Worm (Caenorhabditis elegans) whole organism, L4 larva: ENCODE results near the gene Y50E8A.1.

Source experiments
- D1046.2 ChIP-seq: fragments of 200-800 bp; sonication (Bioruptor generic); IDR thresholded peaks from 2 replicates; pipeline ENCODE4 v1.3.6; 2022; ENCODE audit warnings: missing genetic modification characterization, missing compliant biosample characterization
- F49E8.2 ChIP-seq: sonication (generic microtip); optimal IDR thresholded peaks from 2 replicates; lab custom pipeline; 2016; ENCODE audit warnings: missing compliant biosample characterization, mild to moderate bottlenecking, missing genetic modification characterization, borderline replicate concordance
- Y48G9A.11 ChIP-seq: fragments of 200-800 bp; sonication (Bioruptor generic); IDR thresholded peaks from 2 replicates; pipeline ENCODE4 v1.3.6; 2022; ENCODE audit warnings: missing genetic modification reagents, missing genetic modification characterization, missing compliant biosample characterization
- Y5F2A.4 ChIP-seq: fragments of 200-800 bp; sonication (Bioruptor generic); optimal IDR thresholded peaks from 2 replicates; lab custom pipeline; 2018; ENCODE audit warnings: mild to moderate bottlenecking, missing genetic modification characterization, missing compliant biosample characterization
- Y75B8A.6 ChIP-seq: fragments of 200-800 bp; sonication (Bioruptor generic); IDR thresholded peaks from 2 replicates; pipeline ENCODE4 v1.3.6; 2022; ENCODE audit warnings: missing genetic modification reagents, missing genetic modification characterization, missing compliant biosample characterization
- ZK337.2 ChIP-seq: fragments of 200-800 bp; sonication (Bioruptor generic); IDR thresholded peaks from 2 replicates; pipeline ENCODE4 v1.3.6; 2022; ENCODE audit warnings: missing genetic modification reagents, missing genetic modification characterization, missing compliant biosample characterization
- ama-1 ChIP-seq: fragments of 150-350 bp; optimal IDR thresholded peaks from 2 replicates; lab custom pipeline; 2014; ENCODE audit warnings: inconsistent platforms, mixed read lengths
- arid-1 ChIP-seq: fragments of 200-800 bp; sonication (Bioruptor generic); conservative IDR thresholded peaks from 2 replicates; pipeline ENCODE4 v1.3.6; 2022; ENCODE audit warnings: missing genetic modification reagents, missing genetic modification characterization, missing compliant biosample characterization
- ceh-20 ChIP-seq: fragments of 200-800 bp; sonication (Bioruptor generic); IDR thresholded peaks from 2 replicates; pipeline ENCODE4 v1.3.6; 2022; ENCODE audit warnings: missing genetic modification reagents, missing genetic modification characterization, missing compliant biosample characterization
- ceh-28 ChIP-seq: fragments of 150-350 bp; optimal IDR thresholded peaks from 2 replicates; lab custom pipeline; 2014; ENCODE audit warnings: missing biosample characterization, missing genetic modification reagents, missing genetic modification characterization
- ceh-32 ChIP-seq: sonication (generic microtip); optimal IDR thresholded peaks from 2 replicates; lab custom pipeline; 2016; ENCODE audit warnings: mild to moderate bottlenecking, missing genetic modification characterization, missing compliant biosample characterization; ENCODE audit not compliant: poor library complexity
- ceh-44 ChIP-seq: fragments of 200-800 bp; sonication (Bioruptor generic); IDR thresholded peaks from 2 replicates; pipeline ENCODE4 v1.3.6; 2022; ENCODE audit warnings: missing genetic modification reagents, missing genetic modification characterization, missing compliant biosample characterization
- ceh-62 ChIP-seq: sonication (generic microtip); optimal IDR thresholded peaks from 2 replicates; lab custom pipeline; 2017; ENCODE audit warnings: missing biosample characterization, missing genetic modification characterization
- ceh-82 ChIP-seq: sonication (generic microtip); optimal IDR thresholded peaks from 2 replicates; lab custom pipeline; 2017; ENCODE audit warnings: missing biosample characterization, missing genetic modification characterization
- ces-1 ChIP-seq: fragments of 150-350 bp; sonication (generic microtip); optimal IDR thresholded peaks from 4 replicates; lab custom pipeline; 2014; ENCODE audit warnings: missing biosample characterization, missing genetic modification reagents, missing genetic modification characterization
- cey-2 ChIP-seq: sonication (generic microtip); optimal IDR thresholded peaks from 3 replicates; lab custom pipeline; 2017; ENCODE audit warnings: missing genetic modification characterization, mild to moderate bottlenecking, missing compliant biosample characterization, antibody characterized with exemption, borderline replicate concordance; ENCODE audit not compliant: insufficient read depth
- ctbp-1 ChIP-seq: fragments of 200-800 bp; sonication (Bioruptor generic); IDR thresholded peaks from 2 replicates; pipeline ENCODE4 v1.3.6; 2022; ENCODE audit warnings: missing genetic modification reagents, missing genetic modification characterization, missing compliant biosample characterization
- daf-19 ChIP-seq: fragments of 200-800 bp; sonication (Bioruptor generic); conservative IDR thresholded peaks from 2 replicates; pipeline ENCODE4 v1.3.6; 2022; ENCODE audit warnings: missing genetic modification characterization, missing compliant biosample characterization
- daf-8 ChIP-seq: fragments of 200-800 bp; sonication (Bioruptor generic); IDR thresholded peaks from 2 replicates; pipeline ENCODE4 v1.3.6; 2022; ENCODE audit warnings: missing genetic modification characterization, missing compliant biosample characterization
- duxl-1 ChIP-seq: sonication (generic microtip); optimal IDR thresholded peaks from 2 replicates; lab custom pipeline; 2016; ENCODE audit warnings: mild to moderate bottlenecking, missing genetic modification characterization, moderate library complexity, missing compliant biosample characterization; ENCODE audit not compliant: poor library complexity
- hif-1 ChIP-seq, 2 experiments: sonication (generic microtip); optimal IDR thresholded peaks; 2 replicates each; lab custom pipeline; 2016 to 2017; ENCODE audit warnings: missing compliant biosample characterization in 2 of 2, missing genetic modification characterization in 2 of 2, missing genetic modification reagents in 2 of 2, missing genotype in 2 of 2, mild to moderate bottlenecking in 1 of 2
- hmg-1.1 ChIP-seq: fragments of 200-800 bp; sonication (Bioruptor generic); IDR thresholded peaks from 2 replicates; pipeline ENCODE4 v1.3.6; 2022; ENCODE audit warnings: missing genetic modification reagents, missing genetic modification characterization, missing compliant biosample characterization
- jun-1 ChIP-seq: fragments of 150-350 bp; optimal IDR thresholded peaks from 2 replicates; lab custom pipeline; 2014; ENCODE audit warnings: missing biosample characterization, missing genetic modification reagents, missing genetic modification characterization
- lin-1 ChIP-seq: fragments of 200-800 bp; sonication (Bioruptor generic); IDR thresholded peaks from 2 replicates; pipeline ENCODE4 v1.3.6; 2022; ENCODE audit warnings: missing genetic modification reagents, missing genetic modification characterization, missing compliant biosample characterization
- lin-13 ChIP-seq: fragments of 150-350 bp; optimal IDR thresholded peaks from 2 replicates; lab custom pipeline; 2014; ENCODE audit warnings: missing biosample characterization, missing genetic modification reagents, missing genetic modification characterization
- lin-15B ChIP-seq: fragments of 150-350 bp; sonication (generic microtip); optimal IDR thresholded peaks from 3 replicates; lab custom pipeline; 2014; ENCODE audit warnings: missing biosample characterization, missing genetic modification characterization
- lin-38 ChIP-seq: fragments of 200-800 bp; sonication (Bioruptor generic); IDR thresholded peaks from 2 replicates; pipeline ENCODE4 v1.3.6; 2022; ENCODE audit warnings: missing genetic modification reagents, missing genetic modification characterization, missing compliant biosample characterization
- lin-39 ChIP-seq: fragments of 150-350 bp; optimal IDR thresholded peaks from 2 replicates; lab custom pipeline; 2014; ENCODE audit warnings: missing biosample characterization, missing genetic modification reagents, missing genetic modification characterization
- lir-3 ChIP-seq: sonication (generic microtip); optimal IDR thresholded peaks from 2 replicates; lab custom pipeline; 2016; ENCODE audit warnings: mild to moderate bottlenecking, missing genetic modification characterization, missing compliant biosample characterization
- mdl-1 ChIP-seq, 2 experiments: fragments of 150-350 bp in 1 of 2; sonication (generic microtip) in 1 of 2; optimal IDR thresholded peaks; 2 replicates each; lab custom pipeline; 2014 to 2017; ENCODE audit warnings: missing biosample characterization in 2 of 2, missing genetic modification characterization in 2 of 2
- mdt-29 ChIP-seq: fragments of 200-800 bp; sonication (Bioruptor generic); IDR thresholded peaks from 2 replicates; pipeline ENCODE4 v1.3.6; 2022; ENCODE audit warnings: missing genetic modification reagents, missing genetic modification characterization, missing compliant biosample characterization
- mep-1 ChIP-seq: fragments of 150-350 bp; sonication (generic microtip); optimal IDR thresholded peaks from 3 replicates; lab custom pipeline; 2014; ENCODE audit warnings: missing biosample characterization, missing genetic modification characterization
- mes-2 ChIP-seq: sonication (generic microtip); optimal IDR thresholded peaks from 2 replicates; lab custom pipeline; 2016; ENCODE audit warnings: missing genotype, mild to moderate bottlenecking, missing genetic modification characterization, missing compliant biosample characterization; ENCODE audit not compliant: poor library complexity, severe bottlenecking
- nhr-11 ChIP-seq: fragments of 150-350 bp; optimal IDR thresholded peaks from 2 replicates; lab custom pipeline; 2014; ENCODE audit warnings: missing biosample characterization, missing genetic modification characterization
- nhr-41 ChIP-seq: fragments of 200-800 bp; sonication (Bioruptor generic); IDR thresholded peaks from 2 replicates; pipeline ENCODE4 v1.3.6; 2022; ENCODE audit warnings: missing genetic modification reagents, missing genetic modification characterization, missing compliant biosample characterization
- nhr-76 ChIP-seq: fragments of 150-350 bp; optimal IDR thresholded peaks from 2 replicates; lab custom pipeline; 2014; ENCODE audit warnings: missing biosample characterization, missing genetic modification characterization
- nhr-77 ChIP-seq: fragments of 150-350 bp; optimal IDR thresholded peaks from 2 replicates; lab custom pipeline; 2014; ENCODE audit warnings: missing biosample characterization, missing genetic modification characterization
- pha-4 ChIP-seq, 2 experiments: fragments of 150-350 bp in 1 of 2; fragments of 200-800 bp in 1 of 2; sonication (Bioruptor generic) in 1 of 2; IDR thresholded peaks in 1 of 2; optimal IDR thresholded peaks in 1 of 2; 2 replicates each; pipeline versions ENCODE4 v1.3.6 to Lab custom; 2014 to 2022; ENCODE audit warnings: missing genetic modification characterization in 2 of 2, missing genetic modification reagents in 2 of 2, missing biosample characterization in 1 of 2, missing compliant biosample characterization in 1 of 2
- rbr-2 ChIP-seq: sonication (generic microtip); optimal IDR thresholded peaks from 2 replicates; lab custom pipeline; 2016; ENCODE audit warnings: missing genotype, missing genetic modification characterization, missing compliant biosample characterization
- saeg-2 ChIP-seq: fragments of 200-800 bp; sonication (Bioruptor generic); IDR thresholded peaks from 2 replicates; pipeline ENCODE4 v1.3.6; 2022; ENCODE audit warnings: missing genetic modification reagents, missing genetic modification characterization, missing compliant biosample characterization
- set-16 ChIP-seq: fragments of 200-800 bp; sonication (Bioruptor generic); IDR thresholded peaks from 2 replicates; pipeline ENCODE4 v1.3.6; 2022; ENCODE audit warnings: missing genetic modification reagents, missing genetic modification characterization, missing compliant biosample characterization
- snpc-4 ChIP-seq: fragments of 150-350 bp; optimal IDR thresholded peaks from 2 replicates; lab custom pipeline; 2014; ENCODE audit warnings: missing biosample characterization, missing genetic modification characterization
- spr-1 ChIP-seq: sonication (generic microtip); optimal IDR thresholded peaks from 2 replicates; lab custom pipeline; 2016; ENCODE audit warnings: mild to moderate bottlenecking, missing genetic modification characterization, missing compliant biosample characterization
- tag-97 ChIP-seq: fragments of 200-800 bp; sonication (Bioruptor generic); IDR thresholded peaks from 2 replicates; pipeline ENCODE4 v1.3.6; 2022; ENCODE audit warnings: missing genetic modification characterization, missing compliant biosample characterization
- tra-1 ChIP-seq: fragments of 200-800 bp; sonication (Bioruptor generic); IDR thresholded peaks from 2 replicates; pipeline ENCODE4 v1.3.6; 2022; ENCODE audit warnings: missing genetic modification reagents, missing genetic modification characterization, missing compliant biosample characterization
- unc-39 ChIP-seq: sonication (generic microtip); optimal IDR thresholded peaks from 2 replicates; lab custom pipeline; 2017; ENCODE audit warnings: missing biosample characterization, missing genetic modification characterization
- unc-62 ChIP-seq, 3 experiments: fragments of 150-350 bp in 1 of 3; sonication (generic microtip); optimal IDR thresholded peaks in 2 of 3; peaks in 1 of 3; 1 replicate in 1 of 3; 2 replicates in 2 of 3; lab custom pipeline; 2014 to 2017; ENCODE audit warnings: missing biosample characterization in 3 of 3, missing genetic modification characterization in 3 of 3, missing genetic modification reagents in 3 of 3, missing genotype in 1 of 3
- zfp-2 ChIP-seq: sonication (generic microtip); optimal IDR thresholded peaks from 2 replicates; lab custom pipeline; 2016; ENCODE audit warnings: mild to moderate bottlenecking, missing genetic modification characterization, missing compliant biosample characterization
- zip-11 ChIP-seq: fragments of 200-800 bp; sonication (Bioruptor generic); IDR thresholded peaks from 2 replicates; pipeline ENCODE4 v1.3.6; 2022; ENCODE audit warnings: missing genetic modification characterization, missing compliant biosample characterization

The Y50E8A.1 gene

DNA sequence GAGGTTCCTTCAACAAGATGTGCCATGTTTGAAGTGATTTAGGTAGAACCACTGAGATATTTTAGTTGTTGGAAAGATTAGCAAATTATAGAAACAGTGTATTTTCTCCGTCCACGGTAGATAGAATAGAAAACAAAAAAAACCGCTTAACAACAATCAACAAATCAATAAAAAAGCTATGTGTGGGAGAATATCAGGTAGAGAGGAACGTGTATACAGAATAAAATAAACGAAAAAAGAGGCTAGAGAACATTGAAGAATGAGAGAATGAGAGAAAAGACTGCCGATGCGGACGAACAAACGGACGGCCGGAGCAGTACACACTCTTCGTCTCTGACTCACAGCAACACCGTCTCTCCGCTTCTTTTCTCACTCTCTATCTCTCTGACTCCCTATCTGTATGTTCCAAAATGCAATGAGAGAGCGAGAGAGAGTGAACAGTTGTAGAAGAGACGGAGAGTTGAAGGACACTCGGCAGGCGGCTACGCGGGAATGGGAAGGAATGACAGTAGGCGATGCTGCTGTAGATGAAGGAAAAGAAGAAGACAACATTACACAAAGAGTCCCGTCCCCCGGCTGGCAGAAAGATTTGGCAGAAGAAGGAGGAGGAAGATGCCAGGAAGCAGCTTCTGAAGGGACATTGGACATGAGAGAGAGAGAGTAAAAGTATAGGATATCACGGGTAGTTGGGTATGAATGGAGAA lies 29.9 kb upstream of the Y50E8A.1 start, which contains the start of gene unc-112 (continued):
- no peak for TF ChIP-seq pha-4 (GFP tag; IDR thresholded peaks at IDR 0.05; lab: Robert Waterston, UW)
- TF ChIP-seq pha-4 (tag; optimal IDR thresholded peaks at IDR 0.05; lab: Kevin White, UChicago), result no peak
- peak; percentile 94 for TF ChIP-seq mep-1 (tag; lab: Kevin White, UChicago)
- TF ChIP-seq mdl-1 (tag; optimal IDR thresholded peaks at IDR 0.05; lab: Kevin White, UChicago), result peak in 1 of 2 experiments; percentile 77
- peak; percentile 58 for TF ChIP-seq lin-13 (GFP tag; lab: Kevin White, UChicago)
- TF ChIP-seq set-16 (GFP tag; lab: Robert Waterston, UW), result peak; percentile 45
- TF ChIP-seq Y5F2A.4 (GFP tag; lab: Kevin White, UChicago), result no peak
- no peak for TF ChIP-seq ces-1 (GFP tag; lab: Kevin White, UChicago)
- peak; percentile 43 for TF ChIP-seq duxl-1 (tag; lab: Kevin White, UChicago)
- no peak for TF ChIP-seq ceh-32
- no peak for TF ChIP-seq Y48G9A.11 (GFP tag; lab: Robert Waterston, UW)
- TF ChIP-seq unc-39 (tag; lab: Kevin White, UChicago), result no peak
- no peak for TF ChIP-seq lir-3 (tag; lab: Kevin White, UChicago)
- peak; percentile 83 for TF ChIP-seq nhr-11 (tag; lab: Kevin White, UChicago)
- TF ChIP-seq hmg-1.1 (GFP tag; lab: Robert Waterston, UW), result peak; percentile 83
- TF ChIP-seq zfp-2 (tag; lab: Kevin White, UChicago), result no peak
- no peak for TF ChIP-seq F49E8.2 (tag; lab: Kevin White, UChicago)
- TF ChIP-seq lin-15B (tag; lab: Kevin White, UChicago), result no peak
- TF ChIP-seq saeg-2 (GFP tag; lab: Robert Waterston, UW), result no peak
- TF ChIP-seq daf-8 (GFP tag; lab: Robert Waterston, UW), result no peak
- TF ChIP-seq rbr-2 (tag; lab: Kevin White, UChicago), result peak; percentile 69
- TF ChIP-seq arid-1 (GFP tag; lab: Robert Waterston, UW), result 0 out of 2 replicates have a peak, but pooled peaks have one; percentile 19
- no peak for TF ChIP-seq ceh-62 (tag; lab: Kevin White, UChicago)
- TF ChIP-seq tra-1 (GFP tag; lab: Robert Waterston, UW), result no peak
- no peak for TF ChIP-seq mdt-29 (GFP tag; lab: Robert Waterston, UW)
- peak; percentile 54 for TF ChIP-seq nhr-77 (tag; lab: Kevin White, UChicago)
- no peak for TF ChIP-seq zip-11
- TF ChIP-seq ceh-82 (tag; lab: Kevin White, UChicago), result no peak
- TF ChIP-seq mes-2 (tag; lab: Kevin White, UChicago), result peak; percentile 61
- no peak for TF ChIP-seq ama-1 (lab: Kevin White, UChicago)
- no peak for TF ChIP-seq ZK337.2 (GFP tag; lab: Robert Waterston, UW)
- peak; percentile 60 for TF ChIP-seq ctbp-1 (GFP tag; lab: Robert Waterston, UW)
- peak; percentile 54; the same call in 1 of the 2 replicates for TF ChIP-seq lin-1 (GFP tag; lab: Robert Waterston, UW)
- peak; percentile 64 for TF ChIP-seq lin-38 (GFP tag; lab: Robert Waterston, UW)
- TF ChIP-seq daf-19 (GFP tag; lab: Robert Waterston, UW), result no peak
- no peak for TF ChIP-seq ceh-44 (GFP tag; lab: Robert Waterston, UW)
- no peak for TF ChIP-seq tag-97 (GFP tag; lab: Robert Waterston, UW)
- no peak for TF ChIP-seq nhr-41 (GFP tag; lab: Robert Waterston, UW)
- TF ChIP-seq ceh-28 (tag; lab: Kevin White, UChicago), result no peak
- TF ChIP-seq snpc-4, result no peak
- peak in 1 of 2 experiments; percentile 68 for TF ChIP-seq hif-1 (tag; optimal IDR thresholded peaks at IDR 0.05; lab: Kevin White, UChicago)
- TF ChIP-seq spr-1, result peak; percentile 53
- no peak for TF ChIP-seq unc-62 (GFP tag; optimal IDR thresholded peaks at IDR 0.05 in 1 of 2; lab: Kevin White, UChicago)
- no peak for TF ChIP-seq unc-62 (tag; optimal IDR thresholded peaks at IDR 0.05; lab: Kevin White, UChicago)
- TF ChIP-seq jun-1, result peak; percentile 45
- TF ChIP-seq lin-39, result no peak
- no peak for TF ChIP-seq ceh-20 (GFP tag; lab: Robert Waterston, UW)
- TF ChIP-seq nhr-76 (tag; lab: Kevin White, UChicago), result no peak
- peak; percentile 24 for TF ChIP-seq cey-2
- TF ChIP-seq D1046.2, result no peak
- TF ChIP-seq Y75B8A.6 (GFP tag; lab: Robert Waterston, UW), result no peak
